Worm (Caenorhabditis elegans): Measurements from ENCODE around the gene Y41D4B.11.

- no peak for TF ChIP-seq nhr-11 (tag; optimal IDR thresholded peaks at IDR 0.05)
- TF ChIP-seq nhr-67 (tag; optimal IDR thresholded peaks at IDR 0.05): no peak
- TF ChIP-seq pha-4 (tag; optimal IDR thresholded peaks at IDR 0.05): no peak
- no peak for TF ChIP-seq ceh-28 (tag; optimal IDR thresholded peaks at IDR 0.05)
- TF ChIP-seq ztf-4 (tag; optimal IDR thresholded peaks at IDR 0.05): no peak
- TF ChIP-seq hmg-11 (tag; optimal IDR thresholded peaks at IDR 0.05): no peak
- TF ChIP-seq ceh-82 (tag; optimal IDR thresholded peaks at IDR 0.05): no peak
- TF ChIP-seq lin-39 (tag; optimal IDR thresholded peaks at IDR 0.05): no peak
- no peak for TF ChIP-seq ZK546.5 (tag; optimal IDR thresholded peaks at IDR 0.05)
- no peak for TF ChIP-seq snpc-4 (tag; optimal IDR thresholded peaks at IDR 0.05)
- no peak for TF ChIP-seq nhr-28 (tag; optimal IDR thresholded peaks at IDR 0.05)
- TF ChIP-seq unc-62 (GFP tag; optimal IDR thresholded peaks at IDR 0.05): no peak
Observed at ce11 chrIV:1561884-1562283, 43.6 kb upstream of the Y41D4B.11 start, which contains the start of gene hpo-6.
